Worm (Caenorhabditis elegans) whole organism, mixed stage, embryonic: ENCODE data around the gene degl-1.

Source experiments
- ces-1 ChIP-seq: fragments of 150-350 bp; optimal IDR thresholded peaks from 2 replicates; lab custom pipeline; 2014; ENCODE audit warnings: missing biosample characterization, missing genetic modification reagents, missing genetic modification characterization
- nhr-76 ChIP-seq: sonication (generic microtip); optimal IDR thresholded peaks from 2 replicates; lab custom pipeline; 2017; ENCODE audit warnings: missing biosample characterization, missing genetic modification characterization
- ztf-11 ChIP-seq: fragments of 150-350 bp; optimal IDR thresholded peaks from 2 replicates; lab custom pipeline; 2014; ENCODE audit warnings: missing biosample characterization, missing genetic modification characterization

DNA sequence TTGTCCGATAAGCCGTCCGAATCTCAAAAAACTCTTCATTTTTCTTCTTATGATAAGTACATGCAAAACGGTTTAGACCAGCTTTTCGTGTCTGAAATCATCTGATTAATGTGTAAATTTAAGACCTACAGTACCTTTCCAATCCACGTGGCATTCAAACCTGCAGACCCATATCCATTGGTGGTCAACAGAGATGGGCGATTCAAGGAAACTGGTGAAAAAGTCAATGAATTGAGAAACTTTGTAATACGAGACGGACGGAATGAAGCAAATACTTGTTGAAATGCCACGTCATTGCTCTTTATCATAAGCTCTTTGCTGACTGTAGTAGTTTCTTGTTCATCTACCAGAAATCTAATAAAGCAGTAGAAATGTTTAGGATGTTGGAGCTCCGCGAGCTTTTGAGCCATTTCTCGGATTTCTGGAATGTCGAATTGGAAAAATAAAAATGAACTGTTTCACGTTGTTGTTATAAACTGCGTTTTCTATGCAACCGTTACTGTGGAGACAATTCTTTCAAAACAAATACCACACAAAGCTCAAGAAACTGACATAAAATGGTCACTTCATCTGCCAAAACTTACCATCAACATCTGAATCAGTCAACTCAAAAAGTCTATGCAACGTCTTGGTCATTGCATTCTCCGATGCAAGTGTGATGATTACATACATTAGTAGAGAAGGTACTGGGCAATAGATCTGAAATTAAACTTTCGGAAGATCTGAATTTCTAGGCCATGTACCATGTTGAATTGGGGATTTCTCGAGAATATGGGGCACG is 7.1 kb downstream of the degl-1 start:
- TF ChIP-seq ztf-11, result no peak
- no peak for TF ChIP-seq ces-1 (GFP tag; lab: Kevin White, UChicago)
- TF ChIP-seq nhr-76 (tag; lab: Kevin White, UChicago), result no peak
